Fruit fly (Drosophila melanogaster) whole organism, embryonic: ENCODE results near the gene tra.

ENCODE experiments used
- Aef1 ChIP-seq: fragments of 200-800 bp; sonication (Bioruptor generic); IDR thresholded peaks from 3 replicates; pipeline ENCODE4 v1.3.6; 2022; ENCODE audit warnings: missing biosample characterization, missing genetic modification characterization
- BEAF-32 ChIP-seq: fragments of 200-800 bp; sonication (Bioruptor generic); optimal IDR thresholded peaks from 3 replicates; lab custom pipeline; 2017; ENCODE audit warnings: missing biosample characterization, missing genetic modification characterization, mild to moderate bottlenecking, moderate library complexity, missing genetic modification reagents
- CG10209 ChIP-seq: fragments of 200-800 bp; sonication (Bioruptor generic); optimal IDR thresholded peaks from 3 replicates; lab custom pipeline; 2017; ENCODE audit warnings: missing biosample characterization, mild to moderate bottlenecking, missing genetic modification characterization, missing genetic modification reagents
- CG1024 ChIP-seq: fragments of 200-800 bp; sonication (Bioruptor generic); IDR thresholded peaks from 2 replicates; pipeline ENCODE4 v1.3.6; 2022; ENCODE audit warnings: missing biosample characterization, missing genetic modification characterization
- CG11085 ChIP-seq: fragments of 200-800 bp; sonication (Bioruptor generic); IDR thresholded peaks from 2 replicates; pipeline ENCODE4 v1.3.6; 2022; ENCODE audit warnings: missing biosample characterization, missing genetic modification characterization
- CG12155 ChIP-seq: fragments of 200-800 bp; sonication (Bioruptor generic); optimal IDR thresholded peaks from 3 replicates; lab custom pipeline; 2016; ENCODE audit warnings: missing biosample characterization, missing genetic modification characterization
- CG1647 ChIP-seq: fragments of 200-800 bp; sonication (Bioruptor generic); optimal IDR thresholded peaks from 3 replicates; lab custom pipeline; 2016; ENCODE audit warnings: missing biosample characterization, missing genetic modification characterization
- CG16863 ChIP-seq: fragments of 200-800 bp; sonication (Bioruptor generic); optimal IDR thresholded peaks from 3 replicates; lab custom pipeline; 2016; ENCODE audit warnings: missing biosample characterization, missing genetic modification characterization
- CG1832 ChIP-seq: fragments of 200-800 bp; sonication (Bioruptor generic); optimal IDR thresholded peaks from 2 replicates; lab custom pipeline; 2017; ENCODE audit warnings: missing biosample characterization, mild to moderate bottlenecking, missing genetic modification characterization, inconsistent platforms
- CG2889 ChIP-seq: fragments of 200-800 bp; sonication (Bioruptor generic); IDR thresholded peaks from 3 replicates; pipeline ENCODE4 v1.3.6; 2022; ENCODE audit warnings: missing biosample characterization, missing genetic modification characterization
- CG32532 ChIP-seq: fragments of 200-800 bp; sonication (Bioruptor generic); IDR thresholded peaks from 2 replicates; pipeline ENCODE4 v1.3.6; 2022; ENCODE audit warnings: missing biosample characterization, missing genetic modification characterization
- CG6654 ChIP-seq: fragments of 200-800 bp; sonication (Bioruptor generic); optimal IDR thresholded peaks from 2 replicates; lab custom pipeline; 2017; ENCODE audit warnings: missing biosample characterization, mild to moderate bottlenecking, missing genetic modification characterization
- CG7556 ChIP-seq: fragments of 200-800 bp; sonication (Bioruptor generic); optimal IDR thresholded peaks from 2 replicates; lab custom pipeline; 2017; ENCODE audit warnings: missing biosample characterization, mild to moderate bottlenecking, missing genetic modification characterization
- CG7745 ChIP-seq: fragments of 200-800 bp; sonication (Bioruptor generic); optimal IDR thresholded peaks from 2 replicates; lab custom pipeline; 2018; ENCODE audit warnings: missing biosample characterization, mild to moderate bottlenecking, missing genetic modification characterization, moderate library complexity
- CG7839 ChIP-seq: fragments of 200-800 bp; sonication (Bioruptor generic); optimal IDR thresholded peaks from 3 replicates; lab custom pipeline; 2018; ENCODE audit warnings: missing biosample characterization, mild to moderate bottlenecking, missing genetic modification characterization, moderate library complexity
- CG8089 ChIP-seq: fragments of 200-800 bp; sonication (Bioruptor generic); optimal IDR thresholded peaks from 3 replicates; lab custom pipeline; 2016; ENCODE audit warnings: missing biosample characterization, missing genetic modification characterization
- CG8478 ChIP-seq: fragments of >200 bp; optimal IDR thresholded peaks from 2 replicates; lab custom pipeline; 2018
- CTCF ChIP-seq: fragments of 200-800 bp; sonication (Bioruptor generic); optimal IDR thresholded peaks from 2 replicates; lab custom pipeline; 2017; ENCODE audit warnings: missing biosample characterization, mild to moderate bottlenecking, missing genetic modification characterization, moderate library complexity
- Dip2 ChIP-seq: fragments of 200-800 bp; sonication (Bioruptor generic); IDR thresholded peaks from 2 replicates; pipeline ENCODE4 v1.3.6; 2022; ENCODE audit warnings: missing biosample characterization, missing genetic modification characterization
- Doc2 ChIP-seq: fragments of 200-800 bp; sonication (Bioruptor generic); IDR thresholded peaks from 2 replicates; pipeline ENCODE4 v1.3.6; 2022; ENCODE audit warnings: missing biosample characterization, missing genetic modification characterization
- Ets65A ChIP-seq: fragments of 200-800 bp; sonication (Bioruptor generic); peaks from one replicate; lab custom pipeline; 2016; ENCODE audit warnings: missing biosample characterization, missing genetic modification characterization
- GATAe ChIP-seq: fragments of 200-800 bp; sonication (Bioruptor generic); conservative IDR thresholded peaks from 2 replicates; pipeline ENCODE4 v1.3.6; 2022; ENCODE audit warnings: missing biosample characterization, missing genetic modification characterization
- Hsf ChIP-seq: fragments of 200-800 bp; sonication (Bioruptor generic); optimal IDR thresholded peaks from 3 replicates; lab custom pipeline; 2016; ENCODE audit warnings: missing biosample characterization, missing genetic modification characterization
- MTF-1 ChIP-seq: fragments of 200-800 bp; sonication (Bioruptor generic); optimal IDR thresholded peaks from 2 replicates; lab custom pipeline; 2018; ENCODE audit warnings: missing biosample characterization, mild to moderate bottlenecking, missing genetic modification characterization, borderline replicate concordance
- Meics ChIP-seq: fragments of 200-800 bp; sonication (Bioruptor generic); optimal IDR thresholded peaks from 2 replicates; lab custom pipeline; 2017; ENCODE audit warnings: missing biosample characterization, mild to moderate bottlenecking, missing genetic modification characterization
- Optix ChIP-seq: fragments of 200-800 bp; sonication (Bioruptor generic); IDR thresholded peaks from 3 replicates; pipeline ENCODE4 v1.3.6; 2022; ENCODE audit warnings: missing biosample characterization, missing genetic modification characterization
- Pdp1 ChIP-seq, 2 experiments: fragments of 200-800 bp; sonication (Bioruptor generic); optimal IDR thresholded peaks; 3 replicates each; lab custom pipeline; 2016; ENCODE audit warnings: missing biosample characterization in 2 of 2, missing genetic modification characterization in 2 of 2, mild to moderate bottlenecking in 1 of 2, moderate library complexity in 1 of 2
- Side ChIP-seq: fragments of 200-800 bp; sonication (Bioruptor generic); optimal IDR thresholded peaks from 2 replicates; lab custom pipeline; 2016; ENCODE audit warnings: missing biosample characterization, missing genetic modification characterization
- Vsx1 ChIP-seq: fragments of 200-800 bp; sonication (Bioruptor generic); optimal IDR thresholded peaks from 2 replicates; lab custom pipeline; 2017; ENCODE audit warnings: missing biosample characterization, mild to moderate bottlenecking, missing genetic modification characterization, missing genetic modification reagents
- Xrp1 ChIP-seq: fragments of 200-800 bp; sonication (Bioruptor generic); IDR thresholded peaks from 2 replicates; pipeline ENCODE4 v1.3.6; 2022; ENCODE audit warnings: missing biosample characterization, missing genetic modification characterization
- ab ChIP-seq: fragments of 200-800 bp; sonication (Bioruptor generic); optimal IDR thresholded peaks from 2 replicates; lab custom pipeline; 2016; ENCODE audit warnings: missing biosample characterization, missing genetic modification characterization
- abd-A ChIP-seq: fragments of 200-800 bp; sonication (Bioruptor generic); optimal IDR thresholded peaks from 3 replicates; lab custom pipeline; 2019; ENCODE audit warnings: missing biosample characterization, mild to moderate bottlenecking, missing genetic modification characterization, moderate library complexity
- bbx ChIP-seq: fragments of 200-800 bp; sonication (Bioruptor generic); IDR thresholded peaks from 2 replicates; pipeline ENCODE4 v1.3.6; 2022; ENCODE audit warnings: missing biosample characterization, missing genetic modification characterization; ENCODE audit not compliant: partially characterized antibody
- ci ChIP-seq: fragments of 200-800 bp; sonication (Bioruptor generic); IDR thresholded peaks from 3 replicates; pipeline ENCODE4 v1.3.6; 2022; ENCODE audit warnings: missing biosample characterization, missing genetic modification characterization
- ham ChIP-seq: fragments of 200-800 bp; sonication (Bioruptor generic); IDR thresholded peaks from 2 replicates; pipeline ENCODE4 v1.3.6; 2022; ENCODE audit warnings: missing biosample characterization, missing genetic modification characterization
- insv ChIP-seq, 2 experiments: fragments of 200-800 bp; sonication (Bioruptor generic); optimal IDR thresholded peaks; 3 replicates each; lab custom pipeline; 2016 to 2018; ENCODE audit warnings: missing biosample characterization in 2 of 2, missing genetic modification characterization in 2 of 2
- jigr1 ChIP-seq: fragments of 200-800 bp; sonication (Bioruptor generic); IDR thresholded peaks from 3 replicates; pipeline ENCODE4 v1.3.6; 2022; ENCODE audit warnings: missing biosample characterization, missing genetic modification characterization
- jing ChIP-seq: fragments of 200-800 bp; sonication (Bioruptor generic); optimal IDR thresholded peaks from 2 replicates; lab custom pipeline; 2018; ENCODE audit warnings: missing biosample characterization, mild to moderate bottlenecking, missing genetic modification characterization
- lilli ChIP-seq: fragments of 200-800 bp; sonication (Bioruptor generic); optimal IDR thresholded peaks from 3 replicates; lab custom pipeline; 2016; ENCODE audit warnings: missing biosample characterization, missing genetic modification characterization
- mirr ChIP-seq: fragments of 200-800 bp; sonication (Bioruptor generic); optimal IDR thresholded peaks from 3 replicates; lab custom pipeline; 2018; ENCODE audit warnings: missing biosample characterization, mild to moderate bottlenecking, missing genetic modification characterization
- org-1 ChIP-seq: fragments of 200-800 bp; sonication (Bioruptor generic); optimal IDR thresholded peaks from 2 replicates; lab custom pipeline; 2017; ENCODE audit warnings: missing biosample characterization, missing genetic modification characterization
- pan ChIP-seq, 4 experiments: fragments of >200 bp in 3 of 4; fragments of 200-800 bp in 1 of 4; sonication (Bioruptor generic) in 1 of 4; optimal IDR thresholded peaks in 3 of 4; IDR thresholded peaks in 1 of 4; 2 replicates each; pipeline versions ENCODE4 v1.3.6 to Lab custom; 2017 to 2022; ENCODE audit warnings: missing biosample characterization in 2 of 4, missing genetic modification characterization in 2 of 4, mixed read lengths in 1 of 4
- pum ChIP-seq: fragments of 200-800 bp; sonication (Bioruptor generic); optimal IDR thresholded peaks from 2 replicates; lab custom pipeline; 2016; ENCODE audit warnings: missing biosample characterization, missing genetic modification characterization
- schlank ChIP-seq: fragments of 200-800 bp; sonication (Bioruptor generic); optimal IDR thresholded peaks from 2 replicates; lab custom pipeline; 2018; ENCODE audit warnings: missing biosample characterization, mild to moderate bottlenecking, missing genetic modification characterization
- sisA ChIP-seq: fragments of 200-800 bp; sonication (Bioruptor generic); IDR thresholded peaks from 2 replicates; pipeline ENCODE4 v1.3.6; 2022; ENCODE audit warnings: missing biosample characterization, missing genetic modification characterization
- slbo ChIP-seq: fragments of 200-800 bp; sonication (Bioruptor generic); IDR thresholded peaks from 2 replicates; pipeline ENCODE4 v1.3.6; 2022; ENCODE audit warnings: missing biosample characterization, missing genetic modification characterization
- sna ChIP-seq: fragments of 200-800 bp; sonication (Bioruptor generic); IDR thresholded peaks from 2 replicates; pipeline ENCODE4 v1.3.6; 2022; ENCODE audit warnings: missing biosample characterization, missing genetic modification characterization; ENCODE audit not compliant: partially characterized antibody
- tio ChIP-seq: fragments of 200-800 bp; sonication (Bioruptor generic); optimal IDR thresholded peaks from 2 replicates; lab custom pipeline; 2017; ENCODE audit warnings: missing biosample characterization, missing genetic modification characterization, inconsistent platforms
- tll ChIP-seq, 2 experiments: fragments of 200-800 bp in 1 of 2; fragments of >200 bp in 1 of 2; sonication (Bioruptor generic) in 1 of 2; optimal IDR thresholded peaks; 2 replicates each; lab custom pipeline; 2017 to 2019; ENCODE audit warnings: missing biosample characterization in 2 of 2, missing genetic modification characterization in 2 of 2, mild to moderate bottlenecking in 1 of 2, moderate library complexity in 1 of 2
- tx ChIP-seq: fragments of 200-800 bp; sonication (Bioruptor generic); optimal IDR thresholded peaks from 2 replicates; lab custom pipeline; 2016; ENCODE audit warnings: missing biosample characterization, missing genetic modification characterization
- vfl ChIP-seq: fragments of 200-800 bp; sonication (Bioruptor generic); optimal IDR thresholded peaks from 2 replicates; lab custom pipeline; 2016; ENCODE audit warnings: missing biosample characterization, missing genetic modification characterization
- zfh1 ChIP-seq: fragments of 200-800 bp; sonication (Bioruptor generic); IDR thresholded peaks from 3 replicates; pipeline ENCODE4 v1.3.6; 2022; ENCODE audit warnings: missing biosample characterization, missing genetic modification characterization

Gene tra

dm6 chr3L:16581201-16581705 is 9.6 kb downstream of the tra start, which contains the start of gene Smn (continued):
- no peak for TF ChIP-seq CG11085 (GFP tag; lab: Robert Waterston, UW)
- TF ChIP-seq org-1 (GFP tag; lab: Kevin White, UChicago), result peak; percentile 1
- no peak for TF ChIP-seq jigr1 (GFP tag; lab: Robert Waterston, UW)
- TF ChIP-seq jing (GFP tag; lab: Kevin White, UChicago), result no peak
- TF ChIP-seq Ets65A, result peak; percentile 78
- TF ChIP-seq CG12155 (GFP tag; lab: Kevin White, UChicago), result peak; percentile 60
- TF ChIP-seq lilli (GFP tag; lab: Kevin White, UChicago), result peak; percentile 73
- TF ChIP-seq Vsx1 (GFP tag; lab: Kevin White, UChicago), result no peak
- peak; percentile 87 for TF ChIP-seq bbx (GFP tag; lab: Robert Waterston, UW)
- peak; percentile 43 for TF ChIP-seq pum (GFP tag; lab: Kevin White, UChicago)
- peak; percentile 5 to 50 for TF ChIP-seq Pdp1 (GFP tag; optimal IDR thresholded peaks at IDR 0.05; lab: Kevin White, UChicago)
- TF ChIP-seq CG8089 (GFP tag; lab: Kevin White, UChicago), result peak; percentile 31
- TF ChIP-seq mirr (GFP tag; lab: Kevin White, UChicago), result no peak
- no peak for TF ChIP-seq ci
- TF ChIP-seq CG1024 (GFP tag; lab: Robert Waterston, UW), result no peak
- TF ChIP-seq ham (GFP tag; lab: Robert Waterston, UW), result no peak
- no peak for TF ChIP-seq Doc2 (GFP tag; lab: Robert Waterston, UW)
- TF ChIP-seq CTCF (GFP tag; lab: Kevin White, UChicago), result peak; percentile 26
- no peak for TF ChIP-seq CG1832 (GFP tag; lab: Kevin White, UChicago)
- TF ChIP-seq Dip2 (GFP tag; lab: Robert Waterston, UW), result no peak
- no peak for TF ChIP-seq pan (optimal IDR thresholded peaks at IDR 0.05; lab: Kevin White, UChicago)
- no peak for TF ChIP-seq pan (GFP tag; optimal IDR thresholded peaks at IDR 0.05 in 1 of 2, IDR thresholded peaks at IDR 0.05 in 1 of 2)
- no peak for TF ChIP-seq Optix (GFP tag; lab: Robert Waterston, UW)
- no peak for TF ChIP-seq CG8478 (lab: Kevin White, UChicago)
- no peak for TF ChIP-seq schlank (tag; lab: Kevin White, UChicago)
- TF ChIP-seq Hsf (GFP tag; lab: Kevin White, UChicago), result peak; percentile 46
- no peak for TF ChIP-seq CG32532
- TF ChIP-seq tio (GFP tag; lab: Kevin White, UChicago), result no peak
- no peak for TF ChIP-seq CG1647 (GFP tag; lab: Kevin White, UChicago)
- TF ChIP-seq CG7745 (tag; lab: Kevin White, UChicago), result no peak
- 0 out of 2 replicates have a peak, but pooled peaks have one; percentile 11 for TF ChIP-seq sisA (GFP tag; lab: Robert Waterston, UW)
- peak; percentile 26 for TF ChIP-seq CG7556 (GFP tag; lab: Kevin White, UChicago)
- no peak for TF ChIP-seq abd-A (tag; lab: Kevin White, UChicago)
- peak; percentile 55 for TF ChIP-seq slbo (GFP tag; lab: Robert Waterston, UW)
- TF ChIP-seq GATAe (GFP tag; lab: Robert Waterston, UW), result no peak
- TF ChIP-seq CG10209 (GFP tag; lab: Kevin White, UChicago), result peak; percentile 24
- TF ChIP-seq Side, result peak; percentile 67
- TF ChIP-seq Aef1, result no peak
- no peak for TF ChIP-seq CG2889
- TF ChIP-seq CG16863 (GFP tag; lab: Kevin White, UChicago), result peak; percentile 52
- no peak for TF ChIP-seq zfh1 (GFP tag; lab: Robert Waterston, UW)
- TF ChIP-seq sna (GFP tag; lab: Robert Waterston, UW), result peak; percentile 73
- no peak for TF ChIP-seq CG6654 (GFP tag; lab: Kevin White, UChicago)
- TF ChIP-seq Meics (GFP tag; lab: Kevin White, UChicago), result peak; percentile 52
- peak; percentile 91 for TF ChIP-seq BEAF-32 (GFP tag; lab: Kevin White, UChicago)
- no peak for TF ChIP-seq insv (GFP tag; optimal IDR thresholded peaks at IDR 0.05; lab: Kevin White, UChicago)
- TF ChIP-seq tx (GFP tag; lab: Kevin White, UChicago), result no peak
- TF ChIP-seq MTF-1 (GFP tag; lab: Kevin White, UChicago), result no peak
- TF ChIP-seq vfl, result peak; percentile 15
- no peak for TF ChIP-seq tll (GFP tag; optimal IDR thresholded peaks at IDR 0.05; lab: Kevin White, UChicago)
- no peak for TF ChIP-seq Xrp1 (GFP tag; lab: Robert Waterston, UW)
- no peak for TF ChIP-seq ab (GFP tag; lab: Kevin White, UChicago)
- TF ChIP-seq CG7839 (tag; lab: Kevin White, UChicago), result peak; percentile 40
